Worm (Caenorhabditis elegans) whole organism, L1 larva: Measurements from ENCODE around the gene Y48E1C.4.

Source experiments
- C04F5.9 ChIP-seq: sonication (generic microtip); optimal IDR thresholded peaks from 2 replicates; lab custom pipeline; 2016; ENCODE audit warnings: missing genetic modification characterization, missing compliant biosample characterization
- C34B4.2 ChIP-seq: sonication (generic microtip); optimal IDR thresholded peaks from 2 replicates; lab custom pipeline; 2017; ENCODE audit warnings: mild to moderate bottlenecking, missing genetic modification characterization, missing compliant biosample characterization
- F16B12.6 ChIP-seq: fragments of 150-350 bp; optimal IDR thresholded peaks from 2 replicates; lab custom pipeline; 2014; ENCODE audit warnings: missing biosample characterization, missing genetic modification characterization
- aha-1 ChIP-seq: fragments of 150-350 bp; optimal IDR thresholded peaks from 2 replicates; lab custom pipeline; 2014; ENCODE audit warnings: missing biosample characterization, missing genetic modification characterization
- alr-1 ChIP-seq: fragments of 200-800 bp; sonication (Bioruptor generic); optimal IDR thresholded peaks from 2 replicates; lab custom pipeline; 2018; ENCODE audit warnings: borderline replicate concordance, mild to moderate bottlenecking, missing genetic modification characterization, missing compliant biosample characterization
- aly-2 ChIP-seq: fragments of 150-350 bp; optimal IDR thresholded peaks from 2 replicates; lab custom pipeline; 2014; ENCODE audit warnings: missing biosample characterization, missing genetic modification characterization
- ama-1 ChIP-seq: fragments of 150-350 bp; optimal IDR thresholded peaks from 2 replicates; lab custom pipeline; 2014
- blmp-1 ChIP-seq: fragments of 150-350 bp; optimal IDR thresholded peaks from 2 replicates; lab custom pipeline; 2014; ENCODE audit warnings: missing biosample characterization, missing genetic modification characterization
- ceh-63 ChIP-seq: fragments of 200-800 bp; sonication (Bioruptor generic); optimal IDR thresholded peaks from 2 replicates; lab custom pipeline; 2018; ENCODE audit warnings: mild to moderate bottlenecking, missing genetic modification characterization, missing compliant biosample characterization
- ceh-82 ChIP-seq, 3 experiments: fragments of 150-350 bp in 1 of 3; sonication (generic microtip) in 2 of 3; optimal IDR thresholded peaks; 2 replicates each; lab custom pipeline; 2014 to 2017; ENCODE audit warnings: missing biosample characterization in 3 of 3, missing genetic modification characterization in 3 of 3
- dsc-1 ChIP-seq: sonication (generic microtip); optimal IDR thresholded peaks from 2 replicates; lab custom pipeline; 2016; ENCODE audit warnings: mild to moderate bottlenecking, missing genetic modification characterization, missing compliant biosample characterization
- efl-3 ChIP-seq: fragments of 200-800 bp; sonication (Bioruptor generic); optimal IDR thresholded peaks from 2 replicates; lab custom pipeline; 2018; ENCODE audit warnings: mild to moderate bottlenecking, missing genetic modification characterization, missing compliant biosample characterization
- egl-13 ChIP-seq: sonication (generic microtip); optimal IDR thresholded peaks from 2 replicates; lab custom pipeline; 2016; ENCODE audit warnings: missing genotype, missing genetic modification reagents, missing genetic modification characterization, missing compliant biosample characterization
- egl-27 ChIP-seq, 2 experiments: fragments of 150-350 bp in 1 of 2; sonication (generic microtip); optimal IDR thresholded peaks; 3 replicates each; lab custom pipeline; 2017 to 2018; ENCODE audit warnings: missing biosample characterization in 2 of 2, missing genetic modification characterization in 2 of 2, missing genetic modification reagents in 2 of 2
- fkh-10 ChIP-seq: sonication (generic microtip); optimal IDR thresholded peaks from 2 replicates; lab custom pipeline; 2017; ENCODE audit warnings: missing biosample characterization, missing genetic modification reagents, missing genetic modification characterization
- fkh-8 ChIP-seq: sonication (generic microtip); optimal IDR thresholded peaks from 2 replicates; lab custom pipeline; 2016; ENCODE audit warnings: mild to moderate bottlenecking, missing genetic modification characterization, missing compliant biosample characterization
- hlh-17 ChIP-seq: fragments of 200-800 bp; sonication (Bioruptor generic); optimal IDR thresholded peaks from 2 replicates; lab custom pipeline; 2018; ENCODE audit warnings: missing genetic modification characterization, mild to moderate bottlenecking, missing compliant biosample characterization, moderate library complexity, borderline replicate concordance
- hlh-4 ChIP-seq: sonication (generic microtip); optimal IDR thresholded peaks from 2 replicates; lab custom pipeline; 2016; ENCODE audit warnings: mild to moderate bottlenecking, missing genetic modification characterization, missing compliant biosample characterization
- hpl-2 ChIP-seq: fragments of 150-350 bp; optimal IDR thresholded peaks from 2 replicates; lab custom pipeline; 2014; ENCODE audit warnings: missing biosample characterization, missing genetic modification reagents, missing genetic modification characterization
- irx-1 ChIP-seq: sonication (generic microtip); optimal IDR thresholded peaks from 2 replicates; lab custom pipeline; 2016; ENCODE audit warnings: missing genetic modification characterization, missing compliant biosample characterization
- isw-1 ChIP-seq: fragments of 200-800 bp; sonication (Bioruptor generic); IDR thresholded peaks from 2 replicates; pipeline ENCODE4 v1.3.6; 2022; ENCODE audit warnings: missing genetic modification characterization, missing compliant biosample characterization
- jun-1 ChIP-seq: fragments of 150-350 bp; optimal IDR thresholded peaks from 2 replicates; lab custom pipeline; 2014; ENCODE audit warnings: missing biosample characterization, missing genetic modification reagents, missing genetic modification characterization
- lin-14 ChIP-seq: fragments of 200-800 bp; sonication (Bioruptor generic); optimal IDR thresholded peaks from 2 replicates; lab custom pipeline; 2018; ENCODE audit warnings: mild to moderate bottlenecking, missing genetic modification characterization, moderate library complexity, missing compliant biosample characterization
- lin-39 ChIP-seq: fragments of 150-350 bp; optimal IDR thresholded peaks from 2 replicates; lab custom pipeline; 2014; ENCODE audit warnings: missing biosample characterization, missing genetic modification reagents, missing genetic modification characterization
- lir-3 ChIP-seq: sonication (generic microtip); optimal IDR thresholded peaks from 2 replicates; lab custom pipeline; 2016; ENCODE audit warnings: mild to moderate bottlenecking, missing genetic modification characterization, moderate library complexity, missing compliant biosample characterization; ENCODE audit not compliant: poor library complexity
- lsy-2 ChIP-seq, 2 experiments: fragments of 150-350 bp; optimal IDR thresholded peaks; 2 replicates each; lab custom pipeline; 2014; ENCODE audit warnings: missing biosample characterization in 2 of 2, missing genetic modification characterization in 2 of 2
- mab-9 ChIP-seq: fragments of 200-800 bp; sonication (Bioruptor generic); IDR thresholded peaks from 2 replicates; pipeline ENCODE4 v1.3.6; 2022; ENCODE audit warnings: missing genetic modification reagents, missing genetic modification characterization, missing compliant biosample characterization
- mef-2 ChIP-seq: fragments of 150-350 bp; optimal IDR thresholded peaks from 2 replicates; lab custom pipeline; 2014; ENCODE audit warnings: missing biosample characterization, missing genetic modification characterization
- nhr-11 ChIP-seq: fragments of 150-350 bp; optimal IDR thresholded peaks from 2 replicates; lab custom pipeline; 2014; ENCODE audit warnings: missing biosample characterization, missing genetic modification characterization
- nhr-12 ChIP-seq: sonication (generic microtip); optimal IDR thresholded peaks from 2 replicates; lab custom pipeline; 2017; ENCODE audit warnings: missing biosample characterization, missing genetic modification characterization
- nhr-20 ChIP-seq: sonication (generic microtip); optimal IDR thresholded peaks from 2 replicates; lab custom pipeline; 2016; ENCODE audit warnings: mild to moderate bottlenecking, missing genetic modification characterization, missing compliant biosample characterization
- nhr-237 ChIP-seq: fragments of 150-350 bp; optimal IDR thresholded peaks from 2 replicates; lab custom pipeline; 2014; ENCODE audit warnings: missing biosample characterization, missing genetic modification characterization
- nhr-28 ChIP-seq: fragments of 150-350 bp; optimal IDR thresholded peaks from 2 replicates; lab custom pipeline; 2014; ENCODE audit warnings: missing biosample characterization, missing genetic modification characterization
- rnt-1 ChIP-seq: sonication (generic microtip); optimal IDR thresholded peaks from 2 replicates; lab custom pipeline; 2016; ENCODE audit warnings: mild to moderate bottlenecking, missing genetic modification characterization, moderate library complexity, missing compliant biosample characterization
- skn-1 ChIP-seq: fragments of 150-350 bp; optimal IDR thresholded peaks from 2 replicates; lab custom pipeline; 2014; ENCODE audit warnings: missing biosample characterization, missing genetic modification characterization
- snpc-4 ChIP-seq: fragments of 150-350 bp; optimal IDR thresholded peaks from 2 replicates; lab custom pipeline; 2014; ENCODE audit warnings: missing biosample characterization, missing genetic modification characterization
- snu-23 ChIP-seq: sonication (generic microtip); optimal IDR thresholded peaks from 2 replicates; lab custom pipeline; 2016; ENCODE audit warnings: missing genetic modification characterization, missing compliant biosample characterization
- sox-4 ChIP-seq: sonication (generic microtip); optimal IDR thresholded peaks from 2 replicates; lab custom pipeline; 2016; ENCODE audit warnings: missing genetic modification characterization, missing compliant biosample characterization
- sptf-1 ChIP-seq: fragments of 150-350 bp; optimal IDR thresholded peaks from 2 replicates; lab custom pipeline; 2014; ENCODE audit warnings: missing biosample characterization, missing genetic modification characterization
- sup-37 ChIP-seq: fragments of 200-800 bp; sonication (Bioruptor generic); optimal IDR thresholded peaks from 2 replicates; lab custom pipeline; 2018; ENCODE audit warnings: mild to moderate bottlenecking, missing genetic modification characterization, missing compliant biosample characterization
- unc-130 ChIP-seq: fragments of 150-350 bp; optimal IDR thresholded peaks from 2 replicates; lab custom pipeline; 2017; ENCODE audit warnings: missing biosample characterization, missing genetic modification characterization, inconsistent platforms
- unc-62 ChIP-seq: fragments of 150-350 bp; optimal IDR thresholded peaks from 2 replicates; lab custom pipeline; 2014; ENCODE audit warnings: missing biosample characterization, missing genetic modification reagents, missing genetic modification characterization
- unc-98 ChIP-seq: fragments of 200-800 bp; sonication (Bioruptor generic); IDR thresholded peaks from 2 replicates; pipeline ENCODE4 v1.3.6; 2022; ENCODE audit warnings: missing genetic modification characterization, missing compliant biosample characterization
- xbp-1 ChIP-seq: sonication (generic microtip); optimal IDR thresholded peaks from 2 replicates; lab custom pipeline; 2016; ENCODE audit warnings: missing genetic modification characterization, missing compliant biosample characterization
- zip-4 ChIP-seq: fragments of 200-800 bp; sonication (Bioruptor generic); optimal IDR thresholded peaks from 2 replicates; lab custom pipeline; 2018; ENCODE audit warnings: mild to moderate bottlenecking, missing genetic modification characterization, moderate library complexity, missing compliant biosample characterization
- ztf-11 ChIP-seq, 2 experiments: sonication (generic microtip); optimal IDR thresholded peaks; 2 replicates each; lab custom pipeline; 2016 to 2017; ENCODE audit warnings: missing genetic modification characterization in 2 of 2, missing biosample characterization in 1 of 2, missing compliant biosample characterization in 1 of 2
- ztf-4 ChIP-seq: fragments of 150-350 bp; optimal IDR thresholded peaks from 2 replicates; lab custom pipeline; 2014; ENCODE audit warnings: missing biosample characterization, missing genetic modification characterization

Y48E1C.4 gene

DNA sequence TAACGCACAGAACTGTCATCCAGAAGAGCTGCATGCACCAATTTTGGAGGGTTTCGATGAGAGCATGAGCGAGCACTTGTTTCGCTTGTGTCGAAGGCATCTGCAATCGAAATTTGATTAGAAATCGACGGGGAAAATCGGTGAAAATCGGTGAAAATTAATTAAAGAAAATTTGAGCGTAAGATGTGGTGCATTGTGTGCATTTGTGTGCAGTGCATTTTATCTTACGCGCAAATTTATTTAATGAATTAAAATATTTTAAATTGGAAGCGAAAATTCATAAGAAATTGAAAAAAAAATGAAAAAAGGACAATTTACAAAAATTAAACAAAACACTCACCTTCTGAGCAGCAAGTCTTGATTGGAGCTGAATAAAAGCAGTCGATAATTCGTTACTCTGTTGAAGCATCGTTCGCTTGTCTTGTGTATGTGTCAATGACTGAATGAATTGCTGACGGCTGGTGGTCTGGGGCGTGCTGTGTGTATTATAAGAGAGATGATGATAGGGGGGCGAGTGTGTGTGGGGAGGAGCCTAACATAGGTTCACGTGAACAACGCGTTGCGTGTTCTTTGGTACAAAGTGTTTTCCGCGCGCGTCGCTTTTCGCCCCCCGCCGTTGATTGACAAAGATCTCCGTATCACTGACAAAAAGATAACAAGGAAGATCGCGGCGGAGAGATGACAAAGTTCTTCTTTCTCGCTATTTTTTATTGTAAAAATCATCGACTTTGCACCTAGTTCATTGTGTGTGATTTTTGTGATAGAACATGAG lies 25.2 kb upstream of the Y48E1C.4 start (continued):
- TF ChIP-seq lin-39 (tag; lab: Kevin White, UChicago) (no peak), hpl-2 (GFP tag; lab: Kevin White, UChicago) (no peak), alr-1 (tag; lab: Kevin White, UChicago) (no peak), zip-4 (GFP tag; lab: Kevin White, UChicago) (peak; percentile 15), fkh-10 (GFP tag; lab: Kevin White, UChicago) (no peak)

DNA sequence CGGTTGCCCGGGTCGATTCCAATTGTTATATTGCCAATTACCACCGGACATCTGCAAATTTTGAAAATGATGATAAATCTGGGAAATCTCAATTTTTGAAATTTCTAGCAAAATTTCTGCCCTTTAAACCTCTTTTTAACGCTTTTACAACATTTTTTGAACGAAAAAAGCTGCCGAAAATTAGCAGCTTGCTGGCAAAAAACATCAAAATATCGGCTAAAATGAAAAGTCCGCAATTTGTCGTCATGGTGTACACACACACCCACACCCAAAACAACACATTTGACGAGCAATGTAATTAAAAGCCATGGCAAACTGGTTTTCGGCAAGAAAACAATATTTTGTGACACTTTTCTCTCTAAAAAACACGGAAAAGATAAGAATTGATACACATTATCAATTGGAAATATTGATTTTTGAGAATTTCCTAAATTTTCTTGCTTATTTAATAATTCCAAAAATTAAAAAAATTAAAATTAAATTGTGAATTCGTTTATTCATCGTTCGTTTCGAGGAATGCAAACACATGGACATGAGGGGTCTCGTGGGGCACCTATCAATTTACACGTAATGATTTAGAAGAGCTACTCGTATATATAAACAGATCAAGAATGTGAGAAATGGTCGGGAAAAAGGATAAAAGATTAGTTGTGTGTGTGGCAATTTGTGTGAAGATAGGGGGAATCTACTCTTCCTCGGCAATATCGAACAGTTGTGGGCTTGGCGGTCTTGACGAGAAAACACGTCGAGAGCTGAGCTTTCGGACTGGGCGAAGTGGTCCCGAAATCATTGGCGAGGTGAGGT lies 24.2 kb upstream of the Y48E1C.4 start, which contains the start of gene pqn-27:
Gene pqn-27 (minus strand): TSS at position 51 of the 804 bp plus-strand sequence.
- TF ChIP-seq unc-62 (GFP tag; lab: Kevin White, UChicago) (no peak), ama-1 (lab: Kevin White, UChicago) (peak; percentile 96), efl-3 (no peak), dsc-1 (peak; percentile 57), C34B4.2 (no peak), egl-13 (tag; lab: Kevin White, UChicago) (no peak), snu-23 (peak; percentile 82), nhr-12 (tag; lab: Kevin White, UChicago) (peak; percentile 10), isw-1 (GFP tag; lab: Robert Waterston, UW) (0 out of 2 replicates have a peak, but pooled peaks have one; percentile 4), hlh-17 (no peak), egl-27 (tag; optimal IDR thresholded peaks at IDR 0.05; lab: Kevin White, UChicago) (no peak), mef-2 (no peak), aha-1 (tag; lab: Kevin White, UChicago) (no peak), nhr-28 (tag; lab: Kevin White, UChicago) (no peak), unc-98 (GFP tag; lab: Robert Waterston, UW) (no peak), lin-39 (tag; lab: Kevin White, UChicago) (peak; percentile 64), alr-1 (tag; lab: Kevin White, UChicago) (no peak), zip-4 (GFP tag; lab: Kevin White, UChicago) (no peak), rnt-1 (tag; lab: Kevin White, UChicago) (peak; percentile 29), snpc-4 (tag; lab: Kevin White, UChicago) (peak; percentile 23), F16B12.6 (tag; lab: Kevin White, UChicago) (peak; percentile 94), lin-14 (peak; percentile 76), ztf-4 (peak; percentile 93), nhr-20 (tag; lab: Kevin White, UChicago) (peak; percentile 70), fkh-8 (tag; lab: Kevin White, UChicago) (no peak), ceh-82 (tag; optimal IDR thresholded peaks at IDR 0.05; lab: Kevin White, UChicago) (peak in 2 of 3 experiments; percentile 20 to 37), lir-3 (tag; lab: Kevin White, UChicago) (no peak), ceh-63 (no peak), mab-9 (no peak), C04F5.9 (peak; percentile 47), irx-1 (peak; percentile 69), nhr-11 (tag; lab: Kevin White, UChicago) (no peak), jun-1 (tag; lab: Kevin White, UChicago) (peak; percentile 13), hlh-4 (tag; lab: Kevin White, UChicago) (no peak), ztf-11 (tag; optimal IDR thresholded peaks at IDR 0.05; lab: Kevin White, UChicago) (no peak), sptf-1 (tag; lab: Kevin White, UChicago) (no peak), sup-37 (GFP tag; lab: Kevin White, UChicago) (no peak), nhr-237 (tag; lab: Kevin White, UChicago) (no peak), unc-130 (tag; lab: Kevin White, UChicago) (peak; percentile 33), blmp-1 (tag; lab: Kevin White, UChicago) (peak; percentile 50), xbp-1 (tag; lab: Kevin White, UChicago) (peak; percentile 60), lsy-2 (tag; optimal IDR thresholded peaks at IDR 0.05; lab: Kevin White, UChicago) (peak; percentile 73 to 79), aly-2 (peak; percentile 10), sox-4 (tag; lab: Kevin White, UChicago) (no peak), fkh-10 (GFP tag; lab: Kevin White, UChicago) (no peak), skn-1 (tag; lab: Kevin White, UChicago) (no peak)
